Worm (Caenorhabditis elegans): Measurements from ENCODE around the gene F46B6.10.

DNA sequence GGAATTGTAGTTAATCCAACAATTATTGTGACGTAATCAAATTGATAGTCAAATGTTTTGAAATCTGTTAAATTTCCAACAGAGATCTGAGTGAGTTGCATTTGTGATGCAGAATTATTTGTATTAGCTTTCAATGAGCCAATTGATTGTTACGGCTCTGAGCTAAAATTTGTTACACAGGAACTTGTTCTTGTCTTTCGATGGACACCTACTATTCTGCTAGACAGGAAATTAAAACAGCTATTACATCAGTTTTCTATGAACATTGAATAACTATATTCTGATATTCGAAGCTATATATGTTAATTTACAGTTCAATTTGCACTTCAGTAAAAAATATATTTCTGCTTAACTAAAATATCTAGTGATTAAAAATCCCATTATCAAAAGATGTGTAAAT lies 32.0 kb upstream of the F46B6.10 start, which contains the start of gene sru-40:
- TF ChIP-seq tra-4 (tag; optimal IDR thresholded peaks at IDR 0.05) (no peak), hmbx-1 (tag; optimal IDR thresholded peaks at IDR 0.05) (no peak), ama-1 (optimal IDR thresholded peaks at IDR 0.05) (no peak), ceh-13 (GFP tag; optimal IDR thresholded peaks at IDR 0.05) (no peak), hnd-1 (tag; optimal IDR thresholded peaks at IDR 0.05) (no peak), aly-1 (tag; optimal IDR thresholded peaks at IDR 0.05) (no peak)

All from whole organism, early embryonic.